Worm (Caenorhabditis elegans): ENCODE results near the gene Y75B12B.1.
A peak's percentile ranks its signal among the peaks of the same experiment; 100 is the strongest.

Gene Y75B12B.1

ce11 chrV:15186259-15186927 is 1.9 kb downstream of the Y75B12B.1 start, which contains the start of gene Y75B12B.3 (continued):
- TF ChIP-seq ztf-11 (tag; optimal IDR thresholded peaks at IDR 0.05) = no peak
- no peak for TF ChIP-seq zfp-3 (GFP tag; conservative IDR thresholded peaks at IDR 0.05)
- TF ChIP-seq aha-1 (tag) = peak; percentile 75
- no peak for TF ChIP-seq duxl-1 (tag; optimal IDR thresholded peaks at IDR 0.05; ENCODE audit: poor library complexity)
- no peak for TF ChIP-seq daf-19 (GFP tag; conservative IDR thresholded peaks at IDR 0.05)
- no peak for TF ChIP-seq mxl-2 (GFP tag; conservative IDR thresholded peaks at IDR 0.05)
- 0 out of 2 replicates have a peak, but pooled peaks have one; percentile 4 for TF ChIP-seq dmd-8 (GFP tag; IDR thresholded peaks at IDR 0.05)
- no peak for TF ChIP-seq madf-9 (GFP tag; conservative IDR thresholded peaks at IDR 0.05)
- peak; percentile 46; the same call in 1 of the 2 replicates for TF ChIP-seq Y48G9A.11 (GFP tag; IDR thresholded peaks at IDR 0.05)
- TF ChIP-seq sdz-12 (GFP tag; optimal IDR thresholded peaks at IDR 0.05) = peak; percentile 13
- TF ChIP-seq arid-1 (GFP tag; conservative IDR thresholded peaks at IDR 0.05) = peak; percentile 39; the same call in 1 of the 2 replicates
- TF ChIP-seq ZK337.2 (GFP tag; IDR thresholded peaks at IDR 0.05) = no peak
- TF ChIP-seq F10B5.3 (tag; optimal IDR thresholded peaks at IDR 0.05) = no peak
- TF ChIP-seq T26A8.4 (GFP tag; IDR thresholded peaks at IDR 0.05) = no peak
- TF ChIP-seq ceh-44 (GFP tag; IDR thresholded peaks at IDR 0.05) = no peak
- TF ChIP-seq lir-3 (tag; optimal IDR thresholded peaks at IDR 0.05) = no peak
- no peak for TF ChIP-seq snpc-4 (tag; optimal IDR thresholded peaks at IDR 0.05)
- no peak for TF ChIP-seq nhr-11 (tag; optimal IDR thresholded peaks at IDR 0.05)
- peak; percentile 11 for TF ChIP-seq mep-1 (tag; optimal IDR thresholded peaks at IDR 0.05)
- peak; percentile 52 for TF ChIP-seq lin-38 (GFP tag; IDR thresholded peaks at IDR 0.05)
- no peak for TF ChIP-seq lin-15B (tag; optimal IDR thresholded peaks at IDR 0.05)

ce11 chrV:15187083-15188057 is 2.9 kb downstream of the Y75B12B.1 start, which contains the start of the genes cyn-7 and bath-36:
Gene cyn-7 (minus strand): TSS chrV:15187378.
Gene bath-36 (plus strand): TSS chrV:15187888.
- TF ChIP-seq lin-29 (GFP tag; IDR thresholded peaks at IDR 0.05) (no peak), snpc-1.2 (GFP tag; IDR thresholded peaks at IDR 0.05) (no peak), nhr-25 (tag; optimal IDR thresholded peaks at IDR 0.05; ENCODE audit: borderline replicate concordance, insufficient read depth) (peak; percentile 33), lin-38 (GFP tag; IDR thresholded peaks at IDR 0.05) (peak; percentile 88), hlh-30 (tag; optimal IDR thresholded peaks at IDR 0.05; ENCODE audit: insufficient read depth) (peak; percentile 20), nhr-111 (GFP tag; optimal IDR thresholded peaks at IDR 0.05) (no peak), egl-43 (GFP tag; IDR thresholded peaks at IDR 0.05) (no peak), dve-1 (tag; optimal IDR thresholded peaks at IDR 0.05; ENCODE audit: insufficient read depth) (peak; percentile 93), madf-9 (GFP tag; conservative IDR thresholded peaks at IDR 0.05) (no peak), Y75B8A.6 (GFP tag; IDR thresholded peaks at IDR 0.05) (no peak), nhr-11 (tag; optimal IDR thresholded peaks at IDR 0.05) (peak; percentile 71), daf-19 (GFP tag; conservative IDR thresholded peaks at IDR 0.05) (no peak), F37D6.2 (tag; optimal IDR thresholded peaks at IDR 0.05) (peak; percentile 24), zag-1 (tag; optimal IDR thresholded peaks at IDR 0.05) (no peak), F49E8.2 (tag; optimal IDR thresholded peaks at IDR 0.05; ENCODE audit: borderline replicate concordance) (no peak), nhr-48 (tag; optimal IDR thresholded peaks at IDR 0.05) (peak; percentile 75), lsy-2 (tag; optimal IDR thresholded peaks at IDR 0.05) (peak in 1 of 2 experiments; percentile 75), lin-15B (tag; optimal IDR thresholded peaks at IDR 0.05) (no peak), ceh-32 (tag; optimal IDR thresholded peaks at IDR 0.05; ENCODE audit: poor library complexity) (no peak), nhr-77 (tag; optimal IDR thresholded peaks at IDR 0.05) (peak; percentile 60), daf-16 (GFP tag; optimal IDR thresholded peaks at IDR 0.05) (peak; percentile 94 to 97), daf-16 (tag; optimal IDR thresholded peaks at IDR 0.05) (peak; percentile 99), nhr-6 (tag; optimal IDR thresholded peaks at IDR 0.05) (peak; percentile 74), Y105C5A.15 (GFP tag; IDR thresholded peaks at IDR 0.05) (no peak), lin-39 (tag; optimal IDR thresholded peaks at IDR 0.05) (no peak), ceh-20 (GFP tag; IDR thresholded peaks at IDR 0.05) (no peak), jun-1 (tag; optimal IDR thresholded peaks at IDR 0.05) (no peak), ceh-44 (GFP tag; IDR thresholded peaks at IDR 0.05) (no peak), mdt-29 (GFP tag; IDR thresholded peaks at IDR 0.05) (peak; percentile 71; the same call in 1 of the 2 replicates), zip-2 (tag; optimal IDR thresholded peaks at IDR 0.05) (peak; percentile 18), gei-8 (GFP tag; optimal IDR thresholded peaks at IDR 0.05) (no peak)
